Fruit fly (Drosophila melanogaster): ENCODE results near the gene Faf2.

dm6 chr2L:18656691-18657237 is 51.7 kb downstream of the Faf2 start:
- TF ChIP-seq CTCF (GFP tag; optimal IDR thresholded peaks at IDR 0.05) (no peak), Ptx1 (GFP tag; IDR thresholded peaks at IDR 0.05) (no peak), Jarid2 (GFP tag; optimal IDR thresholded peaks at IDR 0.05) (no peak), so (GFP tag; IDR thresholded peaks at IDR 0.05) (no peak), CG7357 (GFP tag; IDR thresholded peaks at IDR 0.05) (no peak), CG6654 (GFP tag; optimal IDR thresholded peaks at IDR 0.05) (no peak), salm (tag; optimal IDR thresholded peaks at IDR 0.05) (no peak), mirr (GFP tag; optimal IDR thresholded peaks at IDR 0.05) (no peak)
